Worm (Caenorhabditis elegans): ENCODE measurements around the gene mfsd-12.

DNA sequence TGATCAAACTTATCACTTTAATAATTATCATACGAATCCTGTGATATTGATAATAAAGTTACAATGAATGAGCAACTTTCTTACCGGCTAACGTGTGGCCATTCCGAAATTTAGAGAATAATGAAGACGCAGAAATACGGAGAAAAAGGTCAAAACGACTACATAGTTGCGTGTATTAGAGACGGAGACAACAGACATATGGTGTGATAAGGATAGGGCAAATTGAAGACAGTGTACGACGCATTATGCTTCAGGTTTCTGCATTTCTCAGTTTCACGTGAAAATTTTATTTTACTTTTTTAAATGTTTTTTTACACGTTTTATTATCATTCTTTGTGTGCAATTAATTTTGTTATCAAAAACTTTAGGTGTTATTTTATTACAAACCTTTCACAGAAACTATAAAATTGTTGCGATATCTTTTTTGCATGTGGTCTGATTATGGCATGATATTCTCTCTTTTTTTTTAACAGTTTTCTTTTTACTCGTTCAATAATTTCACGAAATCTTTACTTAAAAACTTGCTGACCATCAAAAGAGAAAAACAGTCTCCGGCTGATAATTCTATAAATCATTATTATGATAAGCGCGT, 5.4 kb downstream of the mfsd-12 start, which contains the start of gene tmem-135:
- no peak for TF ChIP-seq D1046.2 (GFP tag; IDR thresholded peaks at IDR 0.05)
- TF ChIP-seq ces-1 (GFP tag; optimal IDR thresholded peaks at IDR 0.05) = no peak
- no peak for TF ChIP-seq ceh-62 (tag; optimal IDR thresholded peaks at IDR 0.05)
- no peak for TF ChIP-seq F44E2.7 (GFP tag; IDR thresholded peaks at IDR 0.05)
- TF ChIP-seq Y75B8A.6 (GFP tag; IDR thresholded peaks at IDR 0.05) = no peak
- TF ChIP-seq nhr-76 (tag; optimal IDR thresholded peaks at IDR 0.05) = no peak
- no peak for TF ChIP-seq fos-1 (tag; optimal IDR thresholded peaks at IDR 0.05)
- no peak for TF ChIP-seq snpc-4 (tag; optimal IDR thresholded peaks at IDR 0.05)
- no peak for TF ChIP-seq unc-62 (GFP tag; optimal IDR thresholded peaks at IDR 0.05 in 1 of 2)
- no peak for TF ChIP-seq unc-62 (tag; optimal IDR thresholded peaks at IDR 0.05)

All from whole organism, L4 larva.